Worm (Caenorhabditis elegans): ENCODE measurements around the gene F58A4.6.

F58A4.6 gene

ce11 chrIII:9614211-9614610, at the start of gene F58A4.6, which contains the start of gene pri-1:
TSS of gene F58A4.6 (plus strand) at chrIII:9614482.
TSS of gene pri-1 (minus strand) at chrIII:9614281.
- TF ChIP-seq nhr-90 (tag; optimal IDR thresholded peaks at IDR 0.05; ENCODE audit: poor library complexity), result peak; percentile 28
- TF ChIP-seq rnt-1 (tag; optimal IDR thresholded peaks at IDR 0.05), result peak; percentile 40
- no peak for TF ChIP-seq hlh-4 (tag; optimal IDR thresholded peaks at IDR 0.05)
- TF ChIP-seq pqm-1 (tag; optimal IDR thresholded peaks at IDR 0.05), result no peak
- TF ChIP-seq snpc-4 (tag; optimal IDR thresholded peaks at IDR 0.05), result no peak
- TF ChIP-seq unc-98 (GFP tag; IDR thresholded peaks at IDR 0.05), result no peak
- no peak for TF ChIP-seq unc-130 (tag; optimal IDR thresholded peaks at IDR 0.05)
- TF ChIP-seq hpl-2 (GFP tag; optimal IDR thresholded peaks at IDR 0.05), result no peak
- no peak for TF ChIP-seq zag-1 (tag; optimal IDR thresholded peaks at IDR 0.05)
- no peak for TF ChIP-seq nhr-84 (tag; optimal IDR thresholded peaks at IDR 0.05)
- TF ChIP-seq nhr-85 (tag), result peak; percentile 76
- TF ChIP-seq irx-1 (tag; optimal IDR thresholded peaks at IDR 0.05), result no peak
- TF ChIP-seq efl-1 (optimal IDR thresholded peaks at IDR 0.05), result peak; percentile 88 to 90
- peak; percentile 90 to 99 for TF ChIP-seq efl-1 (GFP tag; optimal IDR thresholded peaks at IDR 0.05 in 1 of 2)
- TF ChIP-seq zip-4 (GFP tag; optimal IDR thresholded peaks at IDR 0.05), result no peak
- no peak for TF ChIP-seq nhr-12 (tag; optimal IDR thresholded peaks at IDR 0.05)
- TF ChIP-seq unc-62 (GFP tag; optimal IDR thresholded peaks at IDR 0.05), result no peak
- no peak for TF ChIP-seq lin-14 (GFP tag; optimal IDR thresholded peaks at IDR 0.05)
- no peak for TF ChIP-seq fkh-10 (GFP tag; optimal IDR thresholded peaks at IDR 0.05)
- TF ChIP-seq Y116A8C.19 (tag; optimal IDR thresholded peaks at IDR 0.05; ENCODE audit: borderline replicate concordance), result no peak
- peak in 1 of 2 experiments; percentile 2 for TF ChIP-seq ztf-11 (tag; optimal IDR thresholded peaks at IDR 0.05)
- TF ChIP-seq ceh-90 (tag; optimal IDR thresholded peaks at IDR 0.05), result no peak
- no peak for TF ChIP-seq elt-2 (tag; optimal IDR thresholded peaks at IDR 0.05)
- no peak for TF ChIP-seq ets-5 (GFP tag; IDR thresholded peaks at IDR 0.05)
- TF ChIP-seq jun-1 (tag; optimal IDR thresholded peaks at IDR 0.05), result no peak
- no peak for TF ChIP-seq ama-1 (optimal IDR thresholded peaks at IDR 0.05)
- peak in 1 of 3 experiments; percentile 56 for TF ChIP-seq ceh-82 (tag; optimal IDR thresholded peaks at IDR 0.05)
- no peak for TF ChIP-seq mab-9 (GFP tag; IDR thresholded peaks at IDR 0.05)
- no peak for TF ChIP-seq mdl-1 (tag; optimal IDR thresholded peaks at IDR 0.05)
- no peak for TF ChIP-seq nhr-77 (tag; optimal IDR thresholded peaks at IDR 0.05)
- no peak for TF ChIP-seq mef-2 (tag; optimal IDR thresholded peaks at IDR 0.05)
- TF ChIP-seq C16A3.4 (tag; optimal IDR thresholded peaks at IDR 0.05), result peak; percentile 35
- peak; percentile 28 to 76 for TF ChIP-seq lsy-2 (tag; optimal IDR thresholded peaks at IDR 0.05)
- no peak for TF ChIP-seq aha-1 (tag; optimal IDR thresholded peaks at IDR 0.05)
- TF ChIP-seq ztf-4 (tag; optimal IDR thresholded peaks at IDR 0.05), result no peak
- TF ChIP-seq nhr-71 (tag; optimal IDR thresholded peaks at IDR 0.05), result peak; percentile 32
- no peak for TF ChIP-seq hlh-17 (GFP tag; optimal IDR thresholded peaks at IDR 0.05; ENCODE audit: borderline replicate concordance)
- TF ChIP-seq fkh-8 (tag; optimal IDR thresholded peaks at IDR 0.05), result no peak
- TF ChIP-seq swsn-7 (tag; optimal IDR thresholded peaks at IDR 0.05), result peak; percentile 7
- no peak for TF ChIP-seq C04F5.9 (tag; optimal IDR thresholded peaks at IDR 0.05)
- TF ChIP-seq lir-3 (tag; optimal IDR thresholded peaks at IDR 0.05; ENCODE audit: poor library complexity), result no peak
- TF ChIP-seq unc-86 (tag; optimal IDR thresholded peaks at IDR 0.05), result no peak
- peak; percentile 43 for TF ChIP-seq snu-23 (GFP tag; optimal IDR thresholded peaks at IDR 0.05)
- peak; percentile 24 for TF ChIP-seq nhr-47 (tag; optimal IDR thresholded peaks at IDR 0.05)
- TF ChIP-seq nhr-28 (tag; optimal IDR thresholded peaks at IDR 0.05), result no peak
- no peak for TF ChIP-seq tlp-1 (tag; optimal IDR thresholded peaks at IDR 0.05)
- TF ChIP-seq C34B4.2 (tag; optimal IDR thresholded peaks at IDR 0.05), result no peak
- no peak for TF ChIP-seq fkh-4 (tag; optimal IDR thresholded peaks at IDR 0.05; ENCODE audit: borderline replicate concordance)
- no peak for TF ChIP-seq dsc-1 (tag; optimal IDR thresholded peaks at IDR 0.05)
- no peak for TF ChIP-seq egl-13 (tag; optimal IDR thresholded peaks at IDR 0.05)
- peak; percentile 55 for TF ChIP-seq grh-1 (GFP tag; IDR thresholded peaks at IDR 0.05)
- TF ChIP-seq dpl-1 (GFP tag; optimal IDR thresholded peaks at IDR 0.05), result peak; percentile 81 to 91 (median 86)
- TF ChIP-seq ceh-63 (GFP tag; optimal IDR thresholded peaks at IDR 0.05), result no peak
- no peak for TF ChIP-seq pag-3 (tag; optimal IDR thresholded peaks at IDR 0.05; ENCODE audit: borderline replicate concordance, insufficient read depth)
